Fruit fly (Drosophila melanogaster): ENCODE measurements around the gene CG8773.

Gene CG8773

DNA sequence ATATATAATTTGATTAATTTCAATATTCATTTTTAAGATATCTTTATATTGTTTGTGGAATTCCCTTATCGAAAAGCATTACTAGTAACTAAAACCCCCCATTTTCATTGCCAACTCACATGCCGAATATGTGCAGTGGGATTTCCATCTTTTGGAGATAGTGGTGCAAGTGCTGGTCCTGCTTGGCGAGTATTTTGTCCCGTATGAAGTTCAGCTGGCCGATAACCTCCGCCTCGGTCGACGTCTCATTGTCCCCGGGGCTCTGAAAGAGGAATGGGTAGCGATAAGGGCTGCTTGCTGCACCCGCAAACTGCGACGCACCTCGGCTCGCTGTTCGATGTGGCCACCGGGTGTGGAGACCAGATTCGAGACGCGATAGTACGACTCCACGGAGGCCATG is 23.9 kb upstream of the CG8773 start:
- TF ChIP-seq Pif1B (GFP tag; optimal IDR thresholded peaks at IDR 0.05) (no peak), EcR (GFP tag; optimal IDR thresholded peaks at IDR 0.05) (peak; percentile 71)

dm6 chr3R:13271758-13272157 is 22.8 kb upstream of the CG8773 start, which contains the start of gene TBC1D5:
Gene TBC1D5 (minus strand): TSS chr3R:13272011.
- TF ChIP-seq CG15710 (tag; optimal IDR thresholded peaks at IDR 0.05) (no peak), CG17806 (tag; optimal IDR thresholded peaks at IDR 0.05) (no peak), CG4496 (GFP tag; IDR thresholded peaks at IDR 0.05) (no peak), CG8301 (tag; optimal IDR thresholded peaks at IDR 0.05) (no peak), rn (GFP tag; IDR thresholded peaks at IDR 0.05) (no peak), EcR (GFP tag; optimal IDR thresholded peaks at IDR 0.05) (no peak), CG32121 (GFP tag; IDR thresholded peaks at IDR 0.05) (no peak), D1 (tag; optimal IDR thresholded peaks at IDR 0.05) (no peak), CG10348 (GFP tag; IDR thresholded peaks at IDR 0.05) (no peak)

dm6 chr3R:13273462-13273861 is 21.1 kb upstream of the CG8773 start:
- no peak for TF ChIP-seq D1 (tag; optimal IDR thresholded peaks at IDR 0.05)
- no peak for TF ChIP-seq CG12605 (GFP tag; IDR thresholded peaks at IDR 0.05)
- TF ChIP-seq CG8159 (tag; optimal IDR thresholded peaks at IDR 0.05): no peak
- TF ChIP-seq CG8301 (tag; optimal IDR thresholded peaks at IDR 0.05): no peak
- no peak for TF ChIP-seq Pif1A (GFP tag; optimal IDR thresholded peaks at IDR 0.05)
- no peak for TF ChIP-seq CG34367 (tag; optimal IDR thresholded peaks at IDR 0.05)
- no peak for TF ChIP-seq CG17806 (tag; optimal IDR thresholded peaks at IDR 0.05)

DNA sequence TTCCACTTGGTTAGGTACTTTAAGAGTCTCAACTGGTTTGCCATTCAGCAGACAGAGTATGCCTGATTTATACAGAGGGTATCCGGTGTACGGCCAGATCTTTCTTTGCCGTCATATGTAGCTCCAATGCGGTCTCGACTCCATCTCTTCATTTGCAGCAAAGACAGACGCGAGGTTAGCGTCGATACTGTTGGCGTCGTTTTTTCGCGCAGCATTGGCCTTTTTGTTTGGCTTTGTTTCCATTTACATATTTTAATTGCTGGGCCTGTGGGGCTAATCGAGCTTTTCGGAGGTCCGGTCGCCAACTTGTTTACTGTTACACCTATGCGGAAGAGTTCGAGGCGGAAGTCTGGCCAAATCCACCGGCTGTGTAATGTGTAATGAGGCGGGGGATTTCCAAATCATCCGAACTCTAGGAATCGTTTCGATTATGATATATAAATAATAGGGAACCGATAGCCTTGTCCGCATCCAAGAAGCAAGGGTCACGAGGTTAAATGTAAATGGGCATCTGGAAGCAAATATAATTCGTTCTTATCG is 20.2 kb upstream of the CG8773 start:
- no peak for TF ChIP-seq Snoo (tag; optimal IDR thresholded peaks at IDR 0.05)
- no peak for TF ChIP-seq Pif1B (GFP tag; optimal IDR thresholded peaks at IDR 0.05)
- peak; percentile 13; the same call in 1 of the 2 replicates for TF ChIP-seq Ets98B (GFP tag; IDR thresholded peaks at IDR 0.05)

DNA sequence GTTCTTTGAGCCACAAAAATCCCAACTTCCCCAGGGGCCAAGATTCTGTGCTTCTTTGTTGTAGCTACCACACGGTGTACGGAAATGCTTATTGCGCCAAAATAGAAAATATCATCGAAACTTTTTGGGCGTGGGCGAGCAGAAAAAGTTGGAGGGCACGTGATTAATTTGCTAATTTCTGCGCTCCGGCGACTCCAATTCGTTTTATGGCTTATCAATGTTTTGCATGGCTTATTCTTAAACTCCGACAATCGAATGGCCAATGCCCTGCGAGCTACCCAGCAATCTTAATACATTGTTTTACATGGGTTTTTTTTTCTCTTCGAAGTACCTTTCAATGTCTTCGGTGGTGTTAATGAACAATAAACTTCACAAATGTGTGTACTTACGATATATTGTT is 19.1 kb upstream of the CG8773 start:
- TF ChIP-seq CG12605 (GFP tag; IDR thresholded peaks at IDR 0.05) (no peak), rn (GFP tag; IDR thresholded peaks at IDR 0.05) (no peak), Pif1B (GFP tag; optimal IDR thresholded peaks at IDR 0.05) (no peak), CG32121 (GFP tag; IDR thresholded peaks at IDR 0.05) (no peak), EcR (GFP tag; optimal IDR thresholded peaks at IDR 0.05) (no peak), gl (tag; optimal IDR thresholded peaks at IDR 0.05) (no peak), Snoo (tag; optimal IDR thresholded peaks at IDR 0.05) (no peak), CG8301 (tag; optimal IDR thresholded peaks at IDR 0.05) (no peak), CG17806 (tag; optimal IDR thresholded peaks at IDR 0.05) (no peak), CG8159 (tag; optimal IDR thresholded peaks at IDR 0.05) (no peak)

DNA sequence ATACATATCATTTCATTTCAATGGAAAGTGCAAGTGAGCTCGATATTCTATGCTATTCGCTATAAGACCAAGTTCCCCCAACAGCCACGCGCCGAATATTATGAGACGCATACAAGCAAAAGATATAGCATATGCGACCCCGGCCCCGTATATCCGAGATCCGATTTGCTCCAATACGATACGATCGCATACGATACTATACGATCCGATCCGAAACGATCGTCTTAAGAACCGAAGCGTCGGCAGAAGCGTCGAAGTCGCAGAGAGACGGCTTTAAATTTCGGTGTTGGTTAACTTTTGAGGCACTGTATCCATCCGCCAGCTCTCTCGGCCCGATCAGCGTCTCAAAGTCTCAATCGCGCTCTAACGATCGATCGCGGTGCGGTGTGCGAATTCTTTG is 15.1 kb upstream of the CG8773 start, which contains the start of gene CG8630:
CG8630 (plus strand) TSS at position 303 of the 400 bp plus-strand sequence.
- TF ChIP-seq Snoo (tag; optimal IDR thresholded peaks at IDR 0.05) (no peak), CG4496 (GFP tag; IDR thresholded peaks at IDR 0.05) (0 out of 3 replicates have a peak, but pooled peaks have one; percentile 12)

- TF ChIP-seq Pif1A (GFP tag; optimal IDR thresholded peaks at IDR 0.05) (no peak), fd96Ca (GFP tag; IDR thresholded peaks at IDR 0.05) (no peak), CG4496 (GFP tag; IDR thresholded peaks at IDR 0.05) (no peak), CG9948 (tag; optimal IDR thresholded peaks at IDR 0.05) (no peak), CG10348 (GFP tag; IDR thresholded peaks at IDR 0.05) (no peak), CG14655 (GFP tag; optimal IDR thresholded peaks at IDR 0.05) (no peak), EcR (GFP tag; optimal IDR thresholded peaks at IDR 0.05) (no peak), CG17806 (tag; optimal IDR thresholded peaks at IDR 0.05) (no peak), CG8301 (tag; optimal IDR thresholded peaks at IDR 0.05) (no peak)
These were observed 9.4 kb upstream of the CG8773 start for dm6 chr3R:13285110-13285509.

- TF ChIP-seq rn (GFP tag; IDR thresholded peaks at IDR 0.05) (no peak), fd96Ca (GFP tag; IDR thresholded peaks at IDR 0.05) (no peak), EcR (GFP tag; optimal IDR thresholded peaks at IDR 0.05) (no peak), CG13204 (GFP tag; optimal IDR thresholded peaks at IDR 0.05) (no peak), Ets98B (GFP tag; IDR thresholded peaks at IDR 0.05) (no peak), CG4496 (GFP tag; IDR thresholded peaks at IDR 0.05) (no peak), CG9948 (tag; optimal IDR thresholded peaks at IDR 0.05) (no peak), CG34367 (tag; optimal IDR thresholded peaks at IDR 0.05) (no peak), CG10348 (GFP tag; IDR thresholded peaks at IDR 0.05) (no peak), D1 (tag; optimal IDR thresholded peaks at IDR 0.05) (no peak), CG8301 (tag; optimal IDR thresholded peaks at IDR 0.05) (no peak), CG17806 (tag; optimal IDR thresholded peaks at IDR 0.05) (no peak), CG15710 (tag; optimal IDR thresholded peaks at IDR 0.05) (no peak)
These were observed 8.4 kb upstream of the CG8773 start, which contains the start of gene CG15888 for dm6 chr3R:13286118-13286579. Gene CG15888 (minus strand): TSS chr3R:13286529.
